Worm (Caenorhabditis elegans) whole organism, L3 larva: ENCODE results near the gene Y9C12A.1.

Source experiments
- R02D3.7 ChIP-seq: fragments of 150-350 bp; optimal IDR thresholded peaks from 2 replicates; lab custom pipeline; 2014; ENCODE audit warnings: missing biosample characterization, missing genetic modification characterization
- ama-1 ChIP-seq: fragments of 150-350 bp; optimal IDR thresholded peaks from 2 replicates; lab custom pipeline; 2018
- ceh-16 ChIP-seq: sonication (generic microtip); optimal IDR thresholded peaks from 2 replicates; lab custom pipeline; 2017; ENCODE audit warnings: missing biosample characterization, missing genetic modification characterization
- ceh-28 ChIP-seq: fragments of 150-350 bp; optimal IDR thresholded peaks from 2 replicates; lab custom pipeline; 2014; ENCODE audit warnings: missing biosample characterization, missing genetic modification reagents, missing genetic modification characterization
- ceh-9 ChIP-seq: sonication (generic microtip); optimal IDR thresholded peaks from 2 replicates; lab custom pipeline; 2018; ENCODE audit warnings: missing biosample characterization, missing genetic modification characterization
- daf-12 ChIP-seq: fragments of 150-350 bp; optimal IDR thresholded peaks from 2 replicates; lab custom pipeline; 2014; ENCODE audit warnings: missing biosample characterization, missing genetic modification reagents, missing genetic modification characterization
- egl-27 ChIP-seq: sonication (generic microtip); optimal IDR thresholded peaks from 4 replicates; lab custom pipeline; 2017; ENCODE audit warnings: missing biosample characterization, missing genetic modification reagents, missing genetic modification characterization
- elt-1 ChIP-seq: fragments of 150-350 bp; optimal IDR thresholded peaks from 2 replicates; lab custom pipeline; 2014; ENCODE audit warnings: missing biosample characterization, missing genetic modification characterization
- elt-2 ChIP-seq: sonication (generic microtip); optimal IDR thresholded peaks from 2 replicates; lab custom pipeline; 2016; ENCODE audit warnings: missing genetic modification reagents, mild to moderate bottlenecking, missing genetic modification characterization, missing compliant biosample characterization
- eor-1 ChIP-seq, 2 experiments: fragments of 150-350 bp; optimal IDR thresholded peaks; 2 replicates each; lab custom pipeline; 2014 to 2018; ENCODE audit warnings: missing biosample characterization in 2 of 2, missing genetic modification characterization in 2 of 2
- fkh-10 ChIP-seq: sonication (generic microtip); optimal IDR thresholded peaks from 2 replicates; lab custom pipeline; 2017; ENCODE audit warnings: missing biosample characterization, missing genetic modification reagents, missing genetic modification characterization
- fkh-2 ChIP-seq: fragments of 150-350 bp; optimal IDR thresholded peaks from 2 replicates; lab custom pipeline; 2014; ENCODE audit warnings: missing biosample characterization, missing genetic modification reagents, missing genetic modification characterization
- hmg-11 ChIP-seq: sonication (generic microtip); optimal IDR thresholded peaks from 2 replicates; lab custom pipeline; 2016; ENCODE audit warnings: missing genetic modification characterization, missing compliant biosample characterization
- jun-1 ChIP-seq: fragments of 150-350 bp; optimal IDR thresholded peaks from 2 replicates; lab custom pipeline; 2014; ENCODE audit warnings: missing biosample characterization, missing genetic modification reagents, missing genetic modification characterization
- lin-15B ChIP-seq: fragments of 150-350 bp; optimal IDR thresholded peaks from 2 replicates; lab custom pipeline; 2014; ENCODE audit warnings: missing biosample characterization, missing genetic modification characterization
- lin-39 ChIP-seq: fragments of 150-350 bp; optimal IDR thresholded peaks from 2 replicates; lab custom pipeline; 2018; ENCODE audit warnings: missing biosample characterization, missing genetic modification reagents, missing genetic modification characterization
- lsy-12 ChIP-seq: sonication (generic microtip); optimal IDR thresholded peaks from 2 replicates; lab custom pipeline; 2016; ENCODE audit warnings: mild to moderate bottlenecking, missing genetic modification characterization, missing compliant biosample characterization
- mdl-1 ChIP-seq: fragments of 150-350 bp; optimal IDR thresholded peaks from 2 replicates; lab custom pipeline; 2014; ENCODE audit warnings: missing biosample characterization, missing genetic modification characterization
- mml-1 ChIP-seq: fragments of 150-350 bp; sonication (generic microtip); optimal IDR thresholded peaks from 3 replicates; lab custom pipeline; 2014; ENCODE audit warnings: missing biosample characterization, missing genetic modification characterization
- nfya-1 ChIP-seq: sonication (generic microtip); optimal IDR thresholded peaks from 2 replicates; lab custom pipeline; 2017; ENCODE audit warnings: missing genetic modification characterization, mild to moderate bottlenecking, missing compliant biosample characterization, antibody characterized with exemption, moderate library complexity; ENCODE audit not compliant: insufficient read depth
- nhr-11 ChIP-seq: fragments of 150-350 bp; optimal IDR thresholded peaks from 2 replicates; lab custom pipeline; 2014; ENCODE audit warnings: missing biosample characterization, missing genetic modification characterization
- nhr-12 ChIP-seq: fragments of 150-350 bp; optimal IDR thresholded peaks from 2 replicates; lab custom pipeline; 2014; ENCODE audit warnings: missing biosample characterization, missing genetic modification characterization
- nhr-23 ChIP-seq: fragments of 150-350 bp; optimal IDR thresholded peaks from 2 replicates; lab custom pipeline; 2014; ENCODE audit warnings: missing biosample characterization, missing genetic modification reagents, missing genetic modification characterization
- nhr-25 ChIP-seq: sonication (generic microtip); optimal IDR thresholded peaks from 2 replicates; lab custom pipeline; 2017; ENCODE audit warnings: missing biosample characterization, missing genetic modification characterization
- nhr-28 ChIP-seq: fragments of 150-350 bp; optimal IDR thresholded peaks from 2 replicates; lab custom pipeline; 2014; ENCODE audit warnings: missing biosample characterization, missing genetic modification characterization
- nhr-67 ChIP-seq: fragments of 150-350 bp; optimal IDR thresholded peaks from 2 replicates; lab custom pipeline; 2014; ENCODE audit warnings: missing biosample characterization, missing genetic modification characterization
- nhr-76 ChIP-seq: fragments of 150-350 bp; sonication (generic microtip); optimal IDR thresholded peaks from 5 replicates; lab custom pipeline; 2014; ENCODE audit warnings: missing biosample characterization, missing genetic modification characterization
- pha-4 ChIP-seq: fragments of 150-350 bp; optimal IDR thresholded peaks from 2 replicates; lab custom pipeline; 2014; ENCODE audit warnings: missing biosample characterization, missing genetic modification reagents, missing genetic modification characterization
- pqm-1 ChIP-seq: fragments of 150-350 bp; optimal IDR thresholded peaks from 2 replicates; lab custom pipeline; 2017; ENCODE audit warnings: missing biosample characterization, missing genetic modification characterization, inconsistent platforms
- sea-2 ChIP-seq: fragments of 150-350 bp; sonication (generic microtip); optimal IDR thresholded peaks from 4 replicates; lab custom pipeline; 2014; ENCODE audit warnings: missing biosample characterization, missing genetic modification reagents, missing genetic modification characterization
- snpc-4 ChIP-seq: fragments of 150-350 bp; optimal IDR thresholded peaks from 2 replicates; lab custom pipeline; 2014; ENCODE audit warnings: missing biosample characterization, missing genetic modification characterization
- tbx-2 ChIP-seq: sonication (generic microtip); optimal IDR thresholded peaks from 2 replicates; lab custom pipeline; 2016; ENCODE audit warnings: mild to moderate bottlenecking, missing genetic modification characterization, missing compliant biosample characterization
- unc-39 ChIP-seq: sonication (generic microtip); optimal IDR thresholded peaks from 4 replicates; lab custom pipeline; 2017; ENCODE audit warnings: missing biosample characterization, missing genetic modification characterization
- unc-62 ChIP-seq: fragments of 150-350 bp; sonication (generic microtip); optimal IDR thresholded peaks from 4 replicates; lab custom pipeline; 2014; ENCODE audit warnings: missing biosample characterization, missing genetic modification reagents, missing genetic modification characterization
- zag-1 ChIP-seq: fragments of 150-350 bp; optimal IDR thresholded peaks from 2 replicates; lab custom pipeline; 2014; ENCODE audit warnings: missing biosample characterization, missing genetic modification characterization
- ztf-11 ChIP-seq: fragments of 150-350 bp; optimal IDR thresholded peaks from 2 replicates; lab custom pipeline; 2014; ENCODE audit warnings: missing biosample characterization, missing genetic modification characterization

Y9C12A.1 gene

ce11 chrX:666125-666524 is 16.5 kb downstream of the Y9C12A.1 start, which contains the start of gene T19D7.5:
T19D7.5 (minus strand) TSS chrX:666225.
- TF ChIP-seq hmg-11 (tag; lab: Kevin White, UChicago), result no peak
- TF ChIP-seq lsy-12, result no peak
- no peak for TF ChIP-seq pqm-1
- no peak for TF ChIP-seq sea-2 (GFP tag; lab: Kevin White, UChicago)
- no peak for TF ChIP-seq ceh-9 (tag; lab: Kevin White, UChicago)
- no peak for TF ChIP-seq zag-1
- no peak for TF ChIP-seq lin-15B (tag; lab: Kevin White, UChicago)
- no peak for TF ChIP-seq nhr-76
- TF ChIP-seq nhr-12 (tag; lab: Kevin White, UChicago), result no peak
- TF ChIP-seq mml-1 (tag; lab: Kevin White, UChicago), result no peak
- no peak for TF ChIP-seq elt-2 (tag; lab: Kevin White, UChicago)
- no peak for TF ChIP-seq daf-12 (tag; lab: Kevin White, UChicago)
- TF ChIP-seq unc-62 (GFP tag; lab: Kevin White, UChicago), result no peak
- no peak for TF ChIP-seq egl-27 (tag; lab: Kevin White, UChicago)
- TF ChIP-seq, all 47 proteins: peak for 0

ce11 chrX:661727-662330 is 20.8 kb downstream of the Y9C12A.1 start, which contains the start of gene rund-1:
rund-1 (minus strand) TSS chrX:661777.
- TF ChIP-seq pqm-1 (no peak), unc-39 (tag; lab: Kevin White, UChicago) (no peak), elt-2 (tag; lab: Kevin White, UChicago) (peak; percentile 11), lin-39 (tag; lab: Kevin White, UChicago) (peak; percentile 8), nfya-1 (tag; lab: Kevin White, UChicago) (peak; percentile 77), tbx-2 (tag; lab: Kevin White, UChicago) (no peak), nhr-11 (tag; lab: Kevin White, UChicago) (peak; percentile 41), pha-4 (tag; lab: Kevin White, UChicago) (peak; percentile 13), snpc-4 (tag; lab: Kevin White, UChicago) (peak; percentile 65), hmg-11 (tag; lab: Kevin White, UChicago) (peak; percentile 50), fkh-10 (peak; percentile 90), R02D3.7 (tag; lab: Kevin White, UChicago) (no peak), ceh-28 (peak; percentile 27)

- TF ChIP-seq nhr-67 (tag; lab: Kevin White, UChicago) (no peak), nhr-28 (tag; lab: Kevin White, UChicago) (no peak)
Measured at ce11 chrX:655884-656283, 26.7 kb downstream of the Y9C12A.1 start, which contains the start of gene lpr-7. lpr-7 (plus strand) TSS chrX:656184.

ce11 chrX:654804-655203 is 27.8 kb downstream of the Y9C12A.1 start, which contains the start of gene ifc-2:
ifc-2 (minus strand) TSS chrX:654904.
- TF ChIP-seq nhr-23 (no peak), ztf-11 (tag; lab: Kevin White, UChicago) (no peak), pha-4 (tag; lab: Kevin White, UChicago) (no peak), sea-2 (GFP tag; lab: Kevin White, UChicago) (no peak), R02D3.7 (tag; lab: Kevin White, UChicago) (no peak), nhr-11 (tag; lab: Kevin White, UChicago) (no peak), tbx-2 (tag; lab: Kevin White, UChicago) (no peak), jun-1 (tag; lab: Kevin White, UChicago) (no peak), snpc-4 (tag; lab: Kevin White, UChicago) (no peak), nfya-1 (tag; lab: Kevin White, UChicago) (no peak), elt-1 (no peak), fkh-10 (no peak), unc-62 (GFP tag; lab: Kevin White, UChicago) (no peak), ceh-16 (tag; lab: Kevin White, UChicago) (no peak), eor-1 (tag; optimal IDR thresholded peaks at IDR 0.05; lab: Kevin White, UChicago) (no peak), egl-27 (tag; lab: Kevin White, UChicago) (no peak), mdl-1 (tag; lab: Kevin White, UChicago) (no peak), ceh-9 (tag; lab: Kevin White, UChicago) (no peak)

ce11 chrX:651616-652015 is 31.0 kb downstream of the Y9C12A.1 start:
- TF ChIP-seq nhr-28 (tag; lab: Kevin White, UChicago), result no peak
- TF ChIP-seq nhr-25, result no peak
- no peak for TF ChIP-seq ama-1 (lab: Kevin White, UChicago)
- peak; percentile 74 for TF ChIP-seq elt-2 (tag; lab: Kevin White, UChicago)
- no peak for TF ChIP-seq fkh-2 (tag; lab: Kevin White, UChicago)
- peak; percentile 12 for TF ChIP-seq pqm-1
- TF ChIP-seq nhr-23, result no peak
- TF ChIP-seq pha-4 (tag; lab: Kevin White, UChicago), result peak; percentile 85
